Worm (Caenorhabditis elegans): ENCODE data around the gene D1086.12.
A peak's percentile ranks its signal among the peaks of the same experiment; 100 is the strongest.

D1086.12 gene

DNA sequence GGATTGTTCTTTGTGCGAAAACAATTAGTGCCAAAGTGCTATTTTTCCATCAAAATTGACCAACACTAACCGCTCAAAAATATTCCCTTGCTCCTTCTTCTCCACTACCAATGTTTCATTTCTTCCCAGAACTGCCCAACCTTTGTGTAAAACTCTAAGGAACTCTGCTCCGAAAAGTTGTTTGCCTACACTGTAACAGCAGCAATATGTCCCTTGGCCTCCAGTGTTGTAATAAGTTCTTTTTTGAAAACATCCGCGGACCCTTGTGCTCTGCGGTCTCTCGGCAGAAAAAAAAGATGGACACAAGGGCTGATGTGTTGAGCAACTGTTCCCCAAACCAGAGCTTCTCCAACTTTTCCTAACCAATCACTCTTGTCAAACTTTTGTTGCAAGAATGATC is at the start of gene D1086.12:
Gene D1086.12, plus strand, starts transcription at position 301 of the 400 bp plus-strand sequence.
- TF ChIP-seq dao-5 (tag; optimal IDR thresholded peaks at IDR 0.05) (no peak), W03F9.2 (tag; optimal IDR thresholded peaks at IDR 0.05) (no peak), him-1 (tag; optimal IDR thresholded peaks at IDR 0.05) (no peak)

DNA sequence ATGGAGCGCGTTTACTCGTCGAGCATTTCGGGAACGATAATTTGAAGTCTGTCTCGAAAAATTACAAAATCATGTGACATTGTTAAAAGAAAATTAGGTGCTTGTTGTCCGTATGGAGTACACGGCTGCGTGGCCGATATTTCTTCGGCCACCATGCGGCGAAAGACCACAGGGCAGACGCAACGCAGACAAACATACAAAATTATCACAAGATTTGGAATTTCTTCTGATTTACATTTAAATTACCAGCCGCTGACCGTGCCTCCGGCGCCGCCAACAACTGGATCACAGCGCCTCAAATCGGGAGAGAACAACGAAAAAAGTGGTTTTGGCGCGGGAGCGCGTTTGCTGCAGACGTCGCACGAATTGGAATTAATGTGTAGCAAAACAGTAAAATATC is 45.9 kb upstream of the D1086.12 start:
- TF ChIP-seq him-1 (tag; optimal IDR thresholded peaks at IDR 0.05) (peak; percentile 65), W03F9.2 (tag; optimal IDR thresholded peaks at IDR 0.05) (peak; percentile 71)

DNA sequence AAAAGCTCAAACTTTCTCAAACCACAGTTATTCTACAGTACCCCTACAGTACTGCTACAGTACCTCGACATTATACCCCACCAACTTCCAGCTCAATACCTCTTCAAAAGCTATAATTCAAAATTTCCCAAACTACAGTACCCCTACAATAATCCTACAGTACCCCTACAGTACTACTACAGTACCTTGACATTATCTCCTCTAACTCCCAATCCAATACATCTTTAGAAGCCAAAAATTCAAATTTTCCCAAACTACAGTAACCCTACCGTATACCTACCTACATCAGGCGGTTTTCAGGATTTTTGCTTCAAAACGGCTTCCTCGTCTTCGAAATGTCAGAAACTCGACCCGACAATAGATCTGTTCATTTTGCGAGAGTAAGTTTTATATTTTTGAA is 43.4 kb upstream of the D1086.12 start, which contains the start of gene F58D12.3:
Gene F58D12.3, plus strand, starts transcription at position 301 of the 400 bp plus-strand sequence.
- TF ChIP-seq dao-5 (tag; optimal IDR thresholded peaks at IDR 0.05): no peak
- TF ChIP-seq W03F9.2 (tag; optimal IDR thresholded peaks at IDR 0.05): no peak
- TF ChIP-seq him-1 (tag; optimal IDR thresholded peaks at IDR 0.05): no peak

DNA sequence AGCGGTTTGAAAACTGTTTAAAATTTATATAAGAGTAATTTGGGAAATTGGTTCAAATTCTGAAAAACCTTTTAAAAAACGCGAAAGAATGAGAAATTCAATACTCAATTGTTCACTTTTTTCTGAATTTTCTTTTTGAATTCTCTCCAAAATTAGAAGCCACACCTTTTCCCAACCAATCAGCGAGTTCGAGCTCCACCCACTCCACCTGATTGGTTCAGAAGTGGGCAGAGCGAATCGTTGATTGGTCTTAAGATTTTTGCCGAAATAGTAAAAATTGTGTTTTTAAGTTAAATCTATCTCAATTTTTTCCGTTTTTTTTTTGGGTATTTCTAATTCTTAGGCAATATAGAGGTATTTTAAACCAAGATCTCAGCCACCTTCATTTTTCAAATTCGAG is 37.0 kb upstream of the D1086.12 start:
- TF ChIP-seq dao-5 (tag; optimal IDR thresholded peaks at IDR 0.05) (no peak), him-1 (tag; optimal IDR thresholded peaks at IDR 0.05) (no peak), W03F9.2 (tag; optimal IDR thresholded peaks at IDR 0.05) (no peak)

DNA sequence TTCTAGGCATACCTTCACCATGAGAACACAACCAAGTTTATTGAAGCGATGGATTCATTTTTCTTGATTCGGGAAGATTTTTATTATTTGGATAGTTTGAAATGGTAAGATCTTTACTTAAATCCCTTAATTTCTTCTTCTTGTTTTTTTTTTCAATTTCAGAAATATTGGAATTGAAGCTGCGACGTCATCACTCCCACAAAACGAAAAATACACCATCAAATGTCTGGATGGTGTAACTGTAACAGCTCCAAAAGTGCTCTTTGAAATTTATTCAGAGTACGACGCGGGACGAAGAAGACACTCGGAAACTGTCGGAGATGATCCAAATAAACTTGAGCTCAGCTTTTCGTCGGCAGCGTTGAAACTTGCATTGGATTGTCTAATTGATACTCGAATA is 36.6 kb upstream of the D1086.12 start, which contains the start of gene D1086.21:
Gene D1086.21, plus strand, starts transcription at position 301 of the 400 bp plus-strand sequence.
- TF ChIP-seq dao-5 (tag; optimal IDR thresholded peaks at IDR 0.05) (no peak), W03F9.2 (tag; optimal IDR thresholded peaks at IDR 0.05) (no peak), him-1 (tag; optimal IDR thresholded peaks at IDR 0.05) (no peak)

DNA sequence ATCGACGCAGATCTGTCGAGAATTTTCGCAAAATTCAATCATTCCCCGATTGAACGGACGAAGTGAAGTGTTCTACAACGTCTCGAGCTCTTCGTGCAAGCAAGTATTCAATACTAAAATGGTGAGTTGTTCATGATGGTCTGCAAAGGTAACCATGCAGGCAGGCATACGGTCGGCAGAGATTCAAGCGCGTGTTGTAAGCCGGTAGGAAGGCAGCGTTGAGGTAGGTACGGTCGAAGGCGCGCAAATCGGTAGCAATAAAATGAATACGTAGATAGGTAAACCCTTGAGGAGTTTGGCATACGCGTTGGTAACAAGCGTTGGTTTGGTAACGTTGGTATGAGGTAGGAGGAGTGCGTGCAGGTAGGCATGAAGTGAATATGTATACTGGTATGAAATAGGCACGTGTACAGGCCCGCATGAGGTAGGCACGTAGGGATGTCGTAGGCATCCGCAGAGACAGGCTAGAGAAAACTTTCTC is 33.1 kb upstream of the D1086.12 start, which contains the start of gene D1086.17:
Gene D1086.17, plus strand, starts transcription at position 51 of the 481 bp plus-strand sequence.
- TF ChIP-seq him-1 (tag; optimal IDR thresholded peaks at IDR 0.05) (no peak), W03F9.2 (tag; optimal IDR thresholded peaks at IDR 0.05) (no peak), dao-5 (tag; optimal IDR thresholded peaks at IDR 0.05) (no peak)

DNA sequence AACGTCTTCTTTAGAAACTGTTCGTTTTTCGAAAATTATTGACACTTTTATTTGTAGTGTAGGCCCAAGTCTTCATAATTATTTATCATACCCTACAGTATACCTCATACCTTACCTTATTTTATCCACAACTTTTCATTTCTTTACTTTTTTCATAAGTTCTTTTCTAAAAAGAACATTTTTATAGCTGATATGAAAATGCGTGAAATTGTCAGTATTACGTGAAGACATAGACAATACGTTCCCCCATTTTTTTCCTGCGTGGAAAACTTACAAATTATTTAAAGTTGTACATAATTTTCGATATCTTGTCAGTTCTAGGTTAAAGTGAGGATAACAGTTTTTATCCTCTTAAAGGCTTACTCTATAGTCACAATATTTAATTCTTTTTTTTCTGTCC is 31.1 kb upstream of the D1086.12 start:
- TF ChIP-seq W03F9.2 (tag; optimal IDR thresholded peaks at IDR 0.05): no peak
- TF ChIP-seq him-1 (tag; optimal IDR thresholded peaks at IDR 0.05): no peak
- TF ChIP-seq dao-5 (tag; optimal IDR thresholded peaks at IDR 0.05): no peak

DNA sequence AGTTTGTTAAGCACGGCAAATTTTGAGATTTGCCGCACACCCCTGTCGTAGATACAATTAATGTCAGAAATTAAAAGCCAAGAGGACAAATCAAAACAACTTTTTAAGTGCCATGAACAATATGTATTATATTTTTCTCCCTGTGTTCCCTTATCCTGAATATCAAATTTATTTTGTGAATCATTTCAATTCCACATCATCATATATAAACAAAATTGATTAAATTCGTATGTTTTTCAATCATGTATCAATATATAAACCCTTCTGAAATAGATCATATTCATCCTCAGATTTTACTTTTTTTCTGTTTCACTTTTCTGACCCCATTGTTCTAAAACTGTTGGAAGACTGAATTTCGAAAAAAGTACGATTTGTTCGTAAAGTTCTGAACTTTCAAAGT is 26.8 kb upstream of the D1086.12 start, which contains the start of gene D1086.11:
Gene D1086.11, plus strand, starts transcription at position 301 of the 400 bp plus-strand sequence.
- no peak for TF ChIP-seq W03F9.2 (tag; optimal IDR thresholded peaks at IDR 0.05)
- TF ChIP-seq dao-5 (tag; optimal IDR thresholded peaks at IDR 0.05): no peak
- TF ChIP-seq him-1 (tag; optimal IDR thresholded peaks at IDR 0.05): no peak

DNA sequence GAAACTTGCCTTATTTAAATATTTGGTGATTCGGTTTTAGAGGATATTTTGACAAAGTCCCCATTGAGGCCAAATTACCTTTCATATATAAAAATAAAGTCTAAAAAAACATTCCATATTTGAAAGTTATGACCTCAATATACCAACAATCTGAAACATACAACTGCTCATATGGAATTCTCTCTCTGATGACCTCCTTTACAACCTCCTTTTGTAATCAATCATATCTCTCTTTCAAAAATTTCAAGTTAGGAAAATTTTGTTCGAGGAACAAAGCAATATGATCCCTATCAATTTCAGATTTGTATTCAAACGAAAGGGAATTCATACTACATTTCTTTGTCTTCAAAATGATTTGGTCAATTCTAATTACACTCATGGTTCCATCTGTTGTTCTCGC is 21.5 kb upstream of the D1086.12 start, which contains the start of gene D1086.6:
Gene D1086.6, plus strand, starts transcription at position 301 of the 400 bp plus-strand sequence.
- TF ChIP-seq him-1 (tag; optimal IDR thresholded peaks at IDR 0.05) (no peak), W03F9.2 (tag; optimal IDR thresholded peaks at IDR 0.05) (no peak)

DNA sequence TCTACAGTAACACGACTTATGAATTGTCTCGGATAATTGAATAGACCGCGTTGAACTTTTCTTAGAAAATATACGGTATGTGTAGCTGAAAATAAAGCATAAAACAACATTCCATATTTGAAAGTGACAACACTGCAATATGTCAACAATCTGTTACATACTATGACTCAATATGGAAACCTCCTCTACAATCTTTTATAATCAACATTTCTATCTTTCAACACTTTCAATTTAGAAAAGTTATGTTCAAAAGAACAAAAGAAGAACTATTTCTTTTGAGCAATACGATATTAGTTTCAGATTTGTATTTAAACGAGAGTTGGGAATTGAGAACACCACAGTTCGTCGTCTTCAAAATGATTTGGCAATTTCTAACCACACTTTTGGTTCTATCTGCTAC is 18.5 kb upstream of the D1086.12 start, which contains the start of gene D1086.10:
Gene D1086.10, plus strand, starts transcription at position 301 of the 400 bp plus-strand sequence.
- TF ChIP-seq him-1 (tag; optimal IDR thresholded peaks at IDR 0.05) (no peak), W03F9.2 (tag; optimal IDR thresholded peaks at IDR 0.05) (no peak), dao-5 (tag; optimal IDR thresholded peaks at IDR 0.05) (no peak)

DNA sequence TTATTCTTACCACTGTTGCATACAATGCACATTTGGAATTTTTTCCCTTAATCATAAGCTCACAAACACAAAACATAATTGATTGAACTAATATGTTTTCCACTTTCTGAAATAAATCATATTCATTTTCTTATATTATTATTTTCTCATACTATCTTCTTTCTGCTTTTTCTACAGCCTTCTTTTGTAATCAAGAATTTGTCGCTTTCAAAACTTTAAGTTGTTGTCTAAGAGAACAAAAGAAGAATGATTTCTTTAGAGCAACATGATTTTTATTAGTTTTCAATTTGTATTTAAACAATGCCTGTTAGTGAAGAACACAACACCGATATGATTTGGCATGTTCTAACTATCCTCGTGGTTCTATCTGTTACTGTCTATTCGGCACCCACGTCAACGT is 17.0 kb upstream of the D1086.12 start, which contains the start of gene D1086.7:
Gene D1086.7, plus strand, starts transcription at position 301 of the 400 bp plus-strand sequence.
- TF ChIP-seq dao-5 (tag; optimal IDR thresholded peaks at IDR 0.05) (no peak), W03F9.2 (tag; optimal IDR thresholded peaks at IDR 0.05) (no peak), him-1 (tag; optimal IDR thresholded peaks at IDR 0.05) (no peak)

DNA sequence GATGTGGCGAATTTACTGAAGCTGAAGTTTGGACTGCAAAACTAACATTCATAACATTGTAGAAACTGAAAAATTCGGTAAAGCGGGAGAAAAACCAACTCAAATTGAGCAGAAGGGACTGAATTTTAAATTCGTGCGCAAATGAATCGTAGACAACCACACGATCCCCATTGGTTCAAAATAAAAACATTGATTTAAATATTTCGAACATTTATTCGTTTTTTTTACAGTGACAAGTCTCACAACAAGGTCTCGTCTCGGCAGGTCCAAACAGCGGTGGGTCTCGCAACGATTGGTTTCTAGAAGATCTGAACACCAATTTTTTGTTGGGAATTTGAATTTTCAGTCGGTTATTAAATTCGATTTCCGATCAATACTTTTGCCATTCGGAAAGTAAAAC is 15.4 kb upstream of the D1086.12 start, which contains the start of gene D1086.18:
Gene D1086.18, plus strand, starts transcription at position 301 of the 400 bp plus-strand sequence.
- no peak for TF ChIP-seq dao-5 (tag; optimal IDR thresholded peaks at IDR 0.05)
- TF ChIP-seq him-1 (tag; optimal IDR thresholded peaks at IDR 0.05): no peak
- no peak for TF ChIP-seq W03F9.2 (tag; optimal IDR thresholded peaks at IDR 0.05)

DNA sequence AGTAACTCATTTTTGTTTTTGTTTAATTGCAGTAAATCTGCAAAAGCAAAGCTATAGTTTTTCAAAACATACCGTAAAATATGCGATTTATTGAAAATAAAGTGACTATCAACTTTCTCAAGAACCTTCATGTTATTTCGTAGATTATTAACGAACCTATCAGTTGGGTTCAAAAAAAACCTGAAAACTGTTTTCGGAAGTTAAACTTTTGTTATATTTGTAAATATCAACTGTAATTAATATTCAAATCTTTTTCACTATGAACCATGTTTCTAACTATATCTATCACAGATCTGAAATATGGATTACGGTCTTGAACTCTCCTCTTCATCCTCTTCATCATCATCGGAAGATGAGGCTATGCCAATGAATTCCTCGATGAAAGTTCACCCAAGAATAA is 12.9 kb upstream of the D1086.12 start, which contains the start of gene D1086.19:
Gene D1086.19, plus strand, starts transcription at position 301 of the 400 bp plus-strand sequence.
- TF ChIP-seq him-1 (tag; optimal IDR thresholded peaks at IDR 0.05): no peak
- no peak for TF ChIP-seq dao-5 (tag; optimal IDR thresholded peaks at IDR 0.05)
- no peak for TF ChIP-seq W03F9.2 (tag; optimal IDR thresholded peaks at IDR 0.05)

DNA sequence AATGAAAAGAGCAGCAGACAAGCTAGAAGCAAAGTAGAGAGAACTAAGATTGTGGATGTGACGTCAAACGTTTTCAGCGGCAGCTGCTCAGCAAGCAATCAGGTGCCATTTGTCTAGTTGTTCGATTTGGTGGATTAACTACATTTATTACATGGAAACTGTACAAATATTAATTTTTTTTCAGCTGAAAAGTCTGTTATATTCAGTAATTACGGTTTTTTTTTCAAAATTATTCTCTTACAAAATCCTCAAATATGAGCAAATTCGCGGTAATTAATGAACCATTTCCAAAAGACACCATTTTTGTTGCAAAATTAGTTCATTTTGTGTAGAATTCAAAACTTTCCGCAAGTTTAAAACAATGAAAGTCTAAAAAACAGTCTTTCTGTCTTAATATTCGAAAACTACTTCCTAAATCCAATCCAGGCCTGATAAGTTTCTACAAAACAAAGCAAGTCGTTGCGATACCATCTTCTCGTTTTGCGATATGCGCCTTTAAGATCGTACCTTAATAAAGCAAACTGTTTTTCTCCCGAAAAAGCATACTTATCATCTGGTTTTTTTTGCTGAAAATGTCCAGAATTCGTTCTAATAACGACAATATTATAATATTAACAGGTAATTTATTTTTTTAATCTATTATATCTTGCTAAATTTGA is 10.5 kb upstream of the D1086.12 start, which contains the start of the genes D1086.5 and him-5:
Gene D1086.5, minus strand, starts transcription at position 51 of the 659 bp plus-strand sequence.
Gene him-5, plus strand, starts transcription at position 118 of the 659 bp plus-strand sequence.
- TF ChIP-seq W03F9.2 (tag; optimal IDR thresholded peaks at IDR 0.05) (no peak), dao-5 (tag; optimal IDR thresholded peaks at IDR 0.05) (no peak), him-1 (tag; optimal IDR thresholded peaks at IDR 0.05) (no peak)
